Worm (Caenorhabditis elegans): ENCODE data around the gene AH9.6.
A peak's percentile ranks its signal among the peaks of the same experiment; 100 is the strongest.

The AH9.6 gene

DNA sequence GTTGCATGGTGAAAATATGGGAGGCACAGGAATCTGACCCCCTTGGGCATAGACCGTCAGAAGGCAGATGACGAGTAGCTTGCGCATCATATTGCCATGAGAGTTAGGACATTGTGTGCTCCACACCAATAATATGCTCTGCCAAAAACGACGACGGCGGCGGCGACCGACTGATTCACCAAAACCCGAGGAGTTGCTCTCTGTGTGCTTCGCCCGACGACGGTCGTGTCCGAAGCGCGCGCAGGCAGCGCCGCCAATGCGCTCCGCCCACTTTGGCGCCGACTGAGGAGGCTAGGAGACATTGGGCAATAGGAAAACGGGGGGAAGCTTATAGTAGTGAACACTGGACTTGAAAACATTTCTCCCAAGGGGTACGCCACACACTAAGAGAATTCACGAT is at the start of gene AH9.6:
AH9.6 (minus strand) TSS at position 183 of the 400 bp plus-strand sequence.
- TF ChIP-seq unc-62 (GFP tag; optimal IDR thresholded peaks at IDR 0.05), result no peak
- TF ChIP-seq bed-3 (GFP tag; optimal IDR thresholded peaks at IDR 0.05), result no peak
- no peak for TF ChIP-seq hlh-1 (tag; optimal IDR thresholded peaks at IDR 0.05)
- no peak for TF ChIP-seq cnd-1 (tag; optimal IDR thresholded peaks at IDR 0.05)
- no peak for TF ChIP-seq ceh-43 (GFP tag; optimal IDR thresholded peaks at IDR 0.05)
- no peak for TF ChIP-seq nhr-2 (tag; optimal IDR thresholded peaks at IDR 0.05)
- no peak for TF ChIP-seq lin-13 (tag; optimal IDR thresholded peaks at IDR 0.05)
- no peak for TF ChIP-seq drap-1 (GFP tag; optimal IDR thresholded peaks at IDR 0.05)
- TF ChIP-seq mls-2 (tag; optimal IDR thresholded peaks at IDR 0.05), result no peak
- TF ChIP-seq unc-120 (tag; optimal IDR thresholded peaks at IDR 0.05; ENCODE audit: poor library complexity, severe bottlenecking), result no peak
- no peak for TF ChIP-seq nhr-237 (tag; optimal IDR thresholded peaks at IDR 0.05)
- no peak for TF ChIP-seq nhr-12 (tag; optimal IDR thresholded peaks at IDR 0.05)
- TF ChIP-seq nhr-28 (tag; optimal IDR thresholded peaks at IDR 0.05), result no peak
- TF ChIP-seq ztf-11 (tag; optimal IDR thresholded peaks at IDR 0.05), result no peak
- no peak for TF ChIP-seq lsy-2 (tag; optimal IDR thresholded peaks at IDR 0.05)
- no peak for TF ChIP-seq ceh-83 (GFP tag; optimal IDR thresholded peaks at IDR 0.05)
- TF ChIP-seq nhr-76 (tag; optimal IDR thresholded peaks at IDR 0.05), result no peak
- TF ChIP-seq unc-39 (tag; optimal IDR thresholded peaks at IDR 0.05), result no peak
- TF ChIP-seq elt-3 (tag; optimal IDR thresholded peaks at IDR 0.05), result no peak
- no peak for TF ChIP-seq pha-4 (tag; optimal IDR thresholded peaks at IDR 0.05)

DNA sequence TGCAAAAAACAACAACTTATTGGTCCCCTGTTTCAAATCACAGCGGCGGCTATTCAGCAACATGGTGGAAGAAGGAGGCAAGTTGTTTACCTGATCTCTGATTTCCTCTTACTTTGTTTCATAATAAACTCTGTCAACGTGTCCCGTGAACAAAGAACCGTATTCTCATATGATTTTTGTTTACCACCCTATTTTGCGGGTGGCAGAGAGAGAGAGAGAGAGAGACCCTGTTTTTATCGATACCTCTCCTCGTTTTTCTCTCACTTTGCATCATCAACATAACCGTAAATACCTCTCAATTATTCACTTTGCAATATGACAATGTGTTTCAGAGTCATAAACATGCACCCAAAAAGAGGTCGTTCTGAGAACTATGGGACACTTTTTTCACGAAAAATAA is 49.5 kb upstream of the AH9.6 start:
- no peak for TF ChIP-seq ceh-43 (GFP tag; optimal IDR thresholded peaks at IDR 0.05)
- TF ChIP-seq mab-5 (tag; optimal IDR thresholded peaks at IDR 0.05), result no peak
- no peak for TF ChIP-seq flh-1 (GFP tag; optimal IDR thresholded peaks at IDR 0.05)
- no peak for TF ChIP-seq unc-120 (tag; optimal IDR thresholded peaks at IDR 0.05; ENCODE audit: poor library complexity, severe bottlenecking)
- TF ChIP-seq ceh-39 (tag; optimal IDR thresholded peaks at IDR 0.05), result no peak
- TF ChIP-seq drap-1 (GFP tag; optimal IDR thresholded peaks at IDR 0.05), result no peak
- no peak for TF ChIP-seq blmp-1 (tag; optimal IDR thresholded peaks at IDR 0.05)
- no peak for TF ChIP-seq ham-2 (GFP tag; optimal IDR thresholded peaks at IDR 0.05)
- no peak for TF ChIP-seq mls-2 (tag; optimal IDR thresholded peaks at IDR 0.05)
- no peak for TF ChIP-seq sptf-1 (tag; optimal IDR thresholded peaks at IDR 0.05)
- no peak for TF ChIP-seq hlh-1 (tag; optimal IDR thresholded peaks at IDR 0.05)

DNA sequence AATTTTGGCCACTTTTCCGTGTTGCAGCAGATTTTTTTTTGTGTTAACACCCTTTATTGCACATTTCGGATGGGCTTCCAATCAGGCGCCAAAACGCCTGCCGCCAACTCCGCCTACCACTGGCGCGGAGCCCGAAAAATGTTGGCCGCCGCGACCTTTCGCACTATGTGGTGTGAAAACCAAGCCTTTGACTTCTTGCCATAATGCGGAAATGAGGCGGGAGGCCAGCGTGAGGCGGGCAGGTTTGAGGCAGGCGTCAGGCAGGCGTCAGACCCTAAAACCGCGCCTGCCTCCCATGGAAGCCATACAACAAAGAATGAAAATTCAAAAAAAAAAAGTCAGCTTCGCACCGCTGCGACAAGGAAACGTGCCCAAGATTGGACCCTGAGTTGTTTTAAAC is 48.9 kb upstream of the AH9.6 start:
- TF ChIP-seq mls-2 (tag; optimal IDR thresholded peaks at IDR 0.05) (no peak), nhr-2 (tag; optimal IDR thresholded peaks at IDR 0.05) (no peak), blmp-1 (tag; optimal IDR thresholded peaks at IDR 0.05) (no peak), hlh-1 (tag; optimal IDR thresholded peaks at IDR 0.05) (no peak), zip-8 (tag; optimal IDR thresholded peaks at IDR 0.05) (no peak), unc-120 (tag; optimal IDR thresholded peaks at IDR 0.05; ENCODE audit: poor library complexity, severe bottlenecking) (no peak), lin-13 (tag; optimal IDR thresholded peaks at IDR 0.05) (no peak), nhr-237 (tag; optimal IDR thresholded peaks at IDR 0.05) (no peak), tbx-8 (GFP tag; optimal IDR thresholded peaks at IDR 0.05) (no peak), lin-32 (GFP tag; optimal IDR thresholded peaks at IDR 0.05) (no peak), bed-3 (GFP tag; optimal IDR thresholded peaks at IDR 0.05) (no peak)

DNA sequence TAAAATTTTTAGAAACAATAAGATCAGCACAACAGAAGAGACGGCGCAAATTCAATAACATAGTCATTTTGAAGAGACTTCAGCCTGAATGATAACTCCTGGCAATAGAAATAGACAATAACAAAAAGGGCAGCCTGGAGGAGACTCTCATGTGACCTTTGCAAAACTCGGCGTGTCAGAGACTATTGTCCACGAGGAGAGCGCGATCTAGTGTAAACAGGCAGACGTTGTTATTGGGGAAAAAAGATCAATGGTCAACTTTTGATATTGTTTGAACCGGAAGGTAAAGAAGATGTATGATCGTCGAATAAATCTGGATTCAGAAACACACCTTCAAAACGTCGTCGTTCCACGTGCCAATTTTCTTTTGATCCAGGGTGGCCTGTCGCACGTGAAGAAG is 48.3 kb upstream of the AH9.6 start:
- TF ChIP-seq pha-4 (tag; optimal IDR thresholded peaks at IDR 0.05), result peak; percentile 21
- TF ChIP-seq hlh-1 (tag; optimal IDR thresholded peaks at IDR 0.05), result no peak

DNA sequence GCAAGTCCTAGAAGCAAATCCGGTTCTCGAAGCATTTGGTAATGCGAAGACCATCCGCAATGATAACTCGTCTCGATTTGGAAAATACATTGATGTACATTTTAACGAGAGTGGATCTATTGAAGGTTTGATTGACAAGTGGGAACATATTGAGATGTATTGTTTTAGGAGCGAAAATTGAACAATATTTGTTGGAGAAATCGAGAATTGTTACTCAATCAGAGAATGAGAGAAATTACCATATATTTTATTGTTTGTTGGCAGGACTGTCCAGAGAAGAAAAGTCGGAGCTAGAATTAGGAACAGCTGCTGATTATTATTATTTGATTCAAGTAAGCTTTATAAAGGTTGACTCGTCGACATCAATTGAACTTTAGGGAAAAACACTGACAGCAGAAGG is 36.6 kb upstream of the AH9.6 start:
- TF ChIP-seq zip-8 (tag; optimal IDR thresholded peaks at IDR 0.05) (no peak), ham-2 (GFP tag; optimal IDR thresholded peaks at IDR 0.05) (no peak), ceh-83 (GFP tag; optimal IDR thresholded peaks at IDR 0.05) (no peak), drap-1 (GFP tag; optimal IDR thresholded peaks at IDR 0.05) (no peak), blmp-1 (tag; optimal IDR thresholded peaks at IDR 0.05) (no peak), unc-120 (tag; optimal IDR thresholded peaks at IDR 0.05; ENCODE audit: poor library complexity, severe bottlenecking) (no peak), snpc-4 (tag; optimal IDR thresholded peaks at IDR 0.05) (no peak), tbx-8 (GFP tag; optimal IDR thresholded peaks at IDR 0.05) (no peak), nhr-28 (tag; optimal IDR thresholded peaks at IDR 0.05) (no peak), pha-4 (tag; optimal IDR thresholded peaks at IDR 0.05) (no peak), ceh-43 (GFP tag; optimal IDR thresholded peaks at IDR 0.05) (no peak), unc-62 (GFP tag; optimal IDR thresholded peaks at IDR 0.05) (no peak), mab-5 (tag; optimal IDR thresholded peaks at IDR 0.05) (no peak), ces-1 (GFP tag; optimal IDR thresholded peaks at IDR 0.05) (no peak), nhr-2 (tag; optimal IDR thresholded peaks at IDR 0.05) (no peak), flh-1 (GFP tag; optimal IDR thresholded peaks at IDR 0.05) (no peak), ztf-11 (tag; optimal IDR thresholded peaks at IDR 0.05) (no peak), mep-1 (tag; optimal IDR thresholded peaks at IDR 0.05) (no peak)
